Worm (Caenorhabditis elegans): ENCODE measurements around the gene srd-15.

ce11 chrV:5953086-5953485 is 46.9 kb upstream of the srd-15 start:
- no peak for TF ChIP-seq ztf-29 (GFP tag; IDR thresholded peaks at IDR 0.05)
- no peak for TF ChIP-seq flt-1 (GFP tag; IDR thresholded peaks at IDR 0.05)
- TF ChIP-seq ztf-23 (GFP tag; IDR thresholded peaks at IDR 0.05) = no peak

Measured in whole organism, midembryonic.